In genomic region chr3R:28851530-28851929, dm6 we compare ENCODE assay signal across 4 fruit fly cellular contexts.
TF ChIP-seq lines count a peak whose summit lies in the region.

No protein-coding gene starts in this region.

- no peak for TF ChIP-seq CTCF in whole organism, embryonic (GFP tag; optimal IDR thresholded peaks at IDR 0.05; lab: Kevin White, UChicago)

TF ChIP-seq in whole organism, embryonic, 481 proteins besides CTCF, POLR2A, EP300 and RAD21 (continues in another document):
- no peak for TF ChIP-seq eve (GFP tag; optimal IDR thresholded peaks at IDR 0.05; lab: Kevin White, UChicago)
- peak; percentile 45 for TF ChIP-seq Deaf1 (tag; optimal IDR thresholded peaks at IDR 0.05; lab: Kevin White, UChicago)
- TF ChIP-seq da (GFP tag; optimal IDR thresholded peaks at IDR 0.05; lab: Kevin White, UChicago), result no peak
- TF ChIP-seq Sry-δ (GFP tag; optimal IDR thresholded peaks at IDR 0.05; lab: Kevin White, UChicago), result no peak
- no peak for TF ChIP-seq B-H2 (GFP tag; optimal IDR thresholded peaks at IDR 0.05; lab: Kevin White, UChicago)
- TF ChIP-seq Jarid2 (GFP tag; optimal IDR thresholded peaks at IDR 0.05; lab: Kevin White, UChicago), result no peak
- 0 out of 2 replicates have a peak, but pooled peaks have one; percentile 27 for TF ChIP-seq rib (GFP tag; IDR thresholded peaks at IDR 0.05; lab: Robert Waterston, UW)
- TF ChIP-seq CG15011 (GFP tag; optimal IDR thresholded peaks at IDR 0.05; lab: Kevin White, UChicago), result no peak
- TF ChIP-seq CG10979 (tag; optimal IDR thresholded peaks at IDR 0.05; lab: Kevin White, UChicago), result no peak
- TF ChIP-seq slbo (GFP tag; IDR thresholded peaks at IDR 0.05; lab: Robert Waterston, UW), result no peak
- no peak for TF ChIP-seq CG8290 (GFP tag; optimal IDR thresholded peaks at IDR 0.05; lab: Kevin White, UChicago)
- no peak for TF ChIP-seq CG8290 (tag; optimal IDR thresholded peaks at IDR 0.05; lab: Kevin White, UChicago)
- 0 out of 2 replicates have a peak, but pooled peaks have one; percentile 10 for TF ChIP-seq chm (GFP tag; IDR thresholded peaks at IDR 0.05; lab: Robert Waterston, UW)
- TF ChIP-seq CG2202 (tag; optimal IDR thresholded peaks at IDR 0.05; lab: Kevin White, UChicago), result no peak
- TF ChIP-seq oc (tag; optimal IDR thresholded peaks at IDR 0.05; lab: Kevin White, UChicago), result no peak
- peak; percentile 38 for TF ChIP-seq nom (GFP tag; optimal IDR thresholded peaks at IDR 0.05; lab: Kevin White, UChicago)
- TF ChIP-seq CG13624 (GFP tag; optimal IDR thresholded peaks at IDR 0.05; lab: Kevin White, UChicago), result no peak
- TF ChIP-seq pnt (GFP tag; optimal IDR thresholded peaks at IDR 0.05; lab: Kevin White, UChicago), result no peak
- no peak for TF ChIP-seq CG10959 (GFP tag; IDR thresholded peaks at IDR 0.05; lab: Robert Waterston, UW)
- no peak for TF ChIP-seq vvl (GFP tag; IDR thresholded peaks at IDR 0.05; lab: Robert Waterston, UW)
- 0 out of 3 replicates have a peak, but pooled peaks have one; percentile 42 for TF ChIP-seq ken (GFP tag; IDR thresholded peaks at IDR 0.05; lab: Robert Waterston, UW)
- TF ChIP-seq chinmo (GFP tag; IDR thresholded peaks at IDR 0.05; lab: Robert Waterston, UW; ENCODE audit: partially characterized antibody), result 0 out of 4 replicates have a peak, but pooled peaks have one; percentile 68

TF ChIP-seq in whole organism, prepupa, 60 proteins besides CTCF, POLR2A, EP300 and RAD21:
- peak; percentile 11 for TF ChIP-seq CG6854 (GFP tag; optimal IDR thresholded peaks at IDR 0.05; lab: Kevin White, UChicago)
- peak in 1 of 2 experiments; percentile 58 for TF ChIP-seq ss (GFP tag; optimal IDR thresholded peaks at IDR 0.05; lab: Kevin White, UChicago)
- TF ChIP-seq Ets96B (tag; optimal IDR thresholded peaks at IDR 0.05; lab: Kevin White, UChicago), result no peak

TF ChIP-seq in whole organism, pupa, 21 proteins besides CTCF, POLR2A, EP300 and RAD21:
- no peak for TF ChIP-seq CG8159 (tag; optimal IDR thresholded peaks at IDR 0.05; lab: Kevin White, UChicago)
- TF ChIP-seq CG12605 (GFP tag; IDR thresholded peaks at IDR 0.05; lab: Robert Waterston, UW), result no peak
- no peak for TF ChIP-seq CG8301 (tag; optimal IDR thresholded peaks at IDR 0.05; lab: Kevin White, UChicago)
- no peak for TF ChIP-seq CG32121 (GFP tag; IDR thresholded peaks at IDR 0.05; lab: Robert Waterston, UW)
- no peak for TF ChIP-seq CG17806 (tag; optimal IDR thresholded peaks at IDR 0.05; lab: Kevin White, UChicago)
- TF ChIP-seq CG4496 (GFP tag; IDR thresholded peaks at IDR 0.05; lab: Robert Waterston, UW), result 0 out of 3 replicates have a peak, but pooled peaks have one; percentile 44
- TF ChIP-seq CG14655 (GFP tag; optimal IDR thresholded peaks at IDR 0.05; lab: Kevin White, UChicago), result no peak
- no peak for TF ChIP-seq CG34367 (tag; optimal IDR thresholded peaks at IDR 0.05; lab: Kevin White, UChicago)
- TF ChIP-seq Snoo (tag; optimal IDR thresholded peaks at IDR 0.05; lab: Kevin White, UChicago), result no peak
- TF ChIP-seq Ets98B (GFP tag; IDR thresholded peaks at IDR 0.05; lab: Robert Waterston, UW), result no peak
- no peak for TF ChIP-seq Pif1A (GFP tag; optimal IDR thresholded peaks at IDR 0.05; lab: Kevin White, UChicago)
- peak; percentile 84 for TF ChIP-seq CG13204 (GFP tag; optimal IDR thresholded peaks at IDR 0.05; lab: Kevin White, UChicago)
- TF ChIP-seq CG9948 (tag; optimal IDR thresholded peaks at IDR 0.05; lab: Kevin White, UChicago), result no peak
- no peak for TF ChIP-seq Pif1B (GFP tag; optimal IDR thresholded peaks at IDR 0.05; lab: Kevin White, UChicago)
- TF ChIP-seq EcR (GFP tag; optimal IDR thresholded peaks at IDR 0.05; lab: Kevin White, UChicago), result peak; percentile 54
- no peak for TF ChIP-seq fd96Ca (GFP tag; IDR thresholded peaks at IDR 0.05; lab: Robert Waterston, UW)
- no peak for TF ChIP-seq CG15710 (tag; optimal IDR thresholded peaks at IDR 0.05; lab: Kevin White, UChicago)
- no peak for TF ChIP-seq rn (GFP tag; IDR thresholded peaks at IDR 0.05; lab: Robert Waterston, UW)
- no peak for TF ChIP-seq D1 (tag; optimal IDR thresholded peaks at IDR 0.05; lab: Kevin White, UChicago)
- TF ChIP-seq gl (tag; optimal IDR thresholded peaks at IDR 0.05; lab: Kevin White, UChicago), result no peak
- TF ChIP-seq CG10348 (GFP tag; IDR thresholded peaks at IDR 0.05; lab: Robert Waterston, UW), result no peak

TF ChIP-seq in whole organism, wandering third instar larva, 38 proteins besides CTCF, POLR2A, EP300 and RAD21:
- no peak for TF ChIP-seq pan (optimal IDR thresholded peaks at IDR 0.05; lab: Kevin White, UChicago)
- TF ChIP-seq Vsx2 (GFP tag; optimal IDR thresholded peaks at IDR 0.05; lab: Kevin White, UChicago; ENCODE audit: partially characterized antibody), result peak; percentile 31

Comparison
In these comparisons a context has a peak if more than half of its experiments do, and no peak if none do; other contexts are left out.
1. Of the 7 proteins assayed by ChIP-seq in both whole organism, embryonic and whole organism, prepupa: peak only in whole organism, embryonic: CG16779; only in whole organism, prepupa: CG6854; in both: none; in neither: 5.